Fruit fly (Drosophila melanogaster) whole organism, embryonic: Measurements from ENCODE around the gene CG34041.

Experiments used
- Atf6 ChIP-seq: fragments of 200-800 bp; sonication (Bioruptor generic); IDR thresholded peaks from 2 replicates; pipeline ENCODE4 v1.3.6; 2022; ENCODE audit warnings: missing biosample characterization, missing genetic modification characterization
- BtbVII ChIP-seq: fragments of 200-800 bp; sonication (Bioruptor generic); optimal IDR thresholded peaks from 3 replicates; lab custom pipeline; 2017; ENCODE audit warnings: missing biosample characterization, mild to moderate bottlenecking, missing genetic modification characterization
- Bteb2 ChIP-seq: fragments of 200-800 bp; sonication (Bioruptor generic); optimal IDR thresholded peaks from 2 replicates; lab custom pipeline; 2016; ENCODE audit warnings: missing biosample characterization, missing genetic modification characterization
- CG10209 ChIP-seq: fragments of 200-800 bp; sonication (Bioruptor generic); optimal IDR thresholded peaks from 3 replicates; lab custom pipeline; 2017; ENCODE audit warnings: missing biosample characterization, mild to moderate bottlenecking, missing genetic modification characterization, missing genetic modification reagents
- CG1024 ChIP-seq: fragments of 200-800 bp; sonication (Bioruptor generic); IDR thresholded peaks from 2 replicates; pipeline ENCODE4 v1.3.6; 2022; ENCODE audit warnings: missing biosample characterization, missing genetic modification characterization
- CG12744 ChIP-seq: fragments of 200-800 bp; sonication (Bioruptor generic); optimal IDR thresholded peaks from 2 replicates; lab custom pipeline; 2016; ENCODE audit warnings: missing biosample characterization, missing genetic modification characterization
- CG14441 ChIP-seq: fragments of 200-800 bp; sonication (Bioruptor generic); IDR thresholded peaks from 2 replicates; pipeline ENCODE4 v1.3.6; 2022; ENCODE audit warnings: missing biosample characterization, missing genetic modification characterization
- CG16815 ChIP-seq: fragments of 200-800 bp; sonication (Bioruptor generic); optimal IDR thresholded peaks from 3 replicates; lab custom pipeline; 2017; ENCODE audit warnings: missing biosample characterization, mild to moderate bottlenecking, missing genetic modification characterization
- CG17328 ChIP-seq: fragments of 200-800 bp; sonication (Bioruptor generic); IDR thresholded peaks from 2 replicates; pipeline ENCODE4 v1.3.6; 2022; ENCODE audit warnings: missing biosample characterization, missing genetic modification characterization
- CG34422 ChIP-seq: fragments of 200-800 bp; sonication (Bioruptor generic); IDR thresholded peaks from 3 replicates; pipeline ENCODE4 v1.3.6; 2022; ENCODE audit warnings: missing biosample characterization, missing genetic modification characterization
- CG4820 ChIP-seq: fragments of 200-800 bp; sonication (Bioruptor generic); optimal IDR thresholded peaks from 3 replicates; lab custom pipeline; 2016; ENCODE audit warnings: missing biosample characterization, missing genetic modification characterization
- CG5953 ChIP-seq: fragments of 200-800 bp; sonication (Bioruptor generic); IDR thresholded peaks from 2 replicates; pipeline ENCODE4 v1.3.6; 2022; ENCODE audit warnings: missing biosample characterization, missing genetic modification characterization
- CG6765 ChIP-seq: fragments of 200-800 bp; sonication (Bioruptor generic); optimal IDR thresholded peaks from 3 replicates; lab custom pipeline; 2017; ENCODE audit warnings: missing biosample characterization, mild to moderate bottlenecking, missing genetic modification characterization
- CG7271 ChIP-seq: fragments of 200-800 bp; sonication (Bioruptor generic); optimal IDR thresholded peaks from 2 replicates; lab custom pipeline; 2018; ENCODE audit warnings: missing biosample characterization, mild to moderate bottlenecking, missing genetic modification characterization, moderate library complexity
- CG7786 ChIP-seq: fragments of 200-800 bp; sonication (Bioruptor generic); optimal IDR thresholded peaks from 2 replicates; lab custom pipeline; 2016; ENCODE audit warnings: missing biosample characterization, missing genetic modification characterization
- CG9215 ChIP-seq: fragments of 200-800 bp; sonication (Bioruptor generic); IDR thresholded peaks from 2 replicates; pipeline ENCODE4 v1.3.6; 2022; ENCODE audit warnings: missing biosample characterization, missing genetic modification characterization
- Chrac-16 ChIP-seq: fragments of 200-800 bp; sonication (Bioruptor generic); optimal IDR thresholded peaks from 3 replicates; lab custom pipeline; 2016; ENCODE audit warnings: missing biosample characterization, missing genetic modification characterization
- Dip3 ChIP-seq: fragments of 200-800 bp; sonication (Bioruptor generic); optimal IDR thresholded peaks from 3 replicates; lab custom pipeline; 2016; ENCODE audit warnings: missing biosample characterization, missing genetic modification characterization
- Doc2 ChIP-seq: fragments of 200-800 bp; sonication (Bioruptor generic); IDR thresholded peaks from 2 replicates; pipeline ENCODE4 v1.3.6; 2022; ENCODE audit warnings: missing biosample characterization, missing genetic modification characterization
- E2f1 ChIP-seq: fragments of 200-800 bp; sonication (Bioruptor generic); IDR thresholded peaks from 2 replicates; pipeline ENCODE4 v1.3.6; 2022; ENCODE audit warnings: missing biosample characterization, missing genetic modification characterization
- Ets65A ChIP-seq: fragments of 200-800 bp; sonication (Bioruptor generic); peaks from one replicate; lab custom pipeline; 2016; ENCODE audit warnings: missing biosample characterization, missing genetic modification characterization
- HHEX ChIP-seq: fragments of 200-800 bp; sonication (Bioruptor generic); optimal IDR thresholded peaks from 3 replicates; lab custom pipeline; 2017; ENCODE audit warnings: missing biosample characterization, mild to moderate bottlenecking, missing genetic modification characterization, missing genetic modification reagents
- Hmx ChIP-seq: fragments of 200-800 bp; sonication (Bioruptor generic); optimal IDR thresholded peaks from 2 replicates; lab custom pipeline; 2016; ENCODE audit warnings: missing biosample characterization, missing genetic modification characterization
- Hr78 ChIP-seq, 2 experiments: fragments of 200-800 bp in 1 of 2; fragments of >200 bp in 1 of 2; sonication (Bioruptor generic) in 1 of 2; optimal IDR thresholded peaks; 2 replicates each; lab custom pipeline; 2017 to 2019; ENCODE audit warnings: missing biosample characterization in 2 of 2, missing genetic modification characterization in 2 of 2, mild to moderate bottlenecking in 1 of 2, moderate library complexity in 1 of 2
- Hsf ChIP-seq: fragments of 200-800 bp; sonication (Bioruptor generic); optimal IDR thresholded peaks from 3 replicates; lab custom pipeline; 2016; ENCODE audit warnings: missing biosample characterization, missing genetic modification characterization
- Myb ChIP-seq: fragments of 200-800 bp; sonication (Bioruptor generic); optimal IDR thresholded peaks from 2 replicates; lab custom pipeline; 2016; ENCODE audit warnings: missing biosample characterization, missing genetic modification characterization
- Pdp1 ChIP-seq, 2 experiments: fragments of 200-800 bp; sonication (Bioruptor generic); optimal IDR thresholded peaks; 3 replicates each; lab custom pipeline; 2016; ENCODE audit warnings: missing biosample characterization in 2 of 2, missing genetic modification characterization in 2 of 2, mild to moderate bottlenecking in 1 of 2, moderate library complexity in 1 of 2
- Rfx ChIP-seq: fragments of 200-800 bp; sonication (Bioruptor generic); IDR thresholded peaks from 2 replicates; pipeline ENCODE4 v1.3.6; 2022; ENCODE audit warnings: missing biosample characterization, missing genetic modification characterization
- Rx ChIP-seq: fragments of 200-800 bp; sonication (Bioruptor generic); IDR thresholded peaks from 2 replicates; pipeline ENCODE4 v1.3.6; 2022; ENCODE audit warnings: missing biosample characterization, missing genetic modification characterization
- Trl ChIP-seq, 3 experiments: fragments of >200 bp in 2 of 3; fragments of 200-800 bp in 1 of 3; sonication (Bioruptor generic) in 1 of 3; optimal IDR thresholded peaks; 2 replicates in 1 of 3; 3 replicates in 2 of 3; lab custom pipeline; 2016 to 2017; ENCODE audit warnings: missing biosample characterization in 1 of 3, missing genetic modification characterization in 1 of 3
- ash1 ChIP-seq: fragments of 200-800 bp; sonication (Bioruptor generic); optimal IDR thresholded peaks from 2 replicates; lab custom pipeline; 2018; ENCODE audit warnings: missing biosample characterization, mild to moderate bottlenecking, missing genetic modification characterization
- bcd ChIP-seq: fragments of 200-800 bp; sonication (Bioruptor generic); optimal IDR thresholded peaks from 2 replicates; lab custom pipeline; 2017; ENCODE audit warnings: missing biosample characterization, mild to moderate bottlenecking, missing genetic modification characterization
- chn ChIP-seq: fragments of 200-800 bp; sonication (Bioruptor generic); optimal IDR thresholded peaks from 2 replicates; lab custom pipeline; 2016; ENCODE audit warnings: missing biosample characterization, missing genetic modification characterization
- ewg ChIP-seq: fragments of 200-800 bp; sonication (Bioruptor generic); optimal IDR thresholded peaks from 3 replicates; lab custom pipeline; 2017; ENCODE audit warnings: mild to moderate bottlenecking, missing biosample characterization, missing genetic modification reagents, missing genetic modification characterization
- fd96Cb ChIP-seq: fragments of 200-800 bp; sonication (Bioruptor generic); optimal IDR thresholded peaks from 2 replicates; lab custom pipeline; 2018; ENCODE audit warnings: missing biosample characterization, mild to moderate bottlenecking, missing genetic modification characterization, moderate library complexity
- gem ChIP-seq: fragments of 200-800 bp; sonication (Bioruptor generic); optimal IDR thresholded peaks from 2 replicates; lab custom pipeline; 2019; ENCODE audit warnings: missing biosample characterization, mild to moderate bottlenecking, missing genetic modification characterization, moderate library complexity
- her ChIP-seq: fragments of 200-800 bp; sonication (Bioruptor generic); optimal IDR thresholded peaks from 2 replicates; lab custom pipeline; 2016; ENCODE audit warnings: missing biosample characterization, missing genetic modification characterization
- ind ChIP-seq: fragments of 200-800 bp; sonication (Bioruptor generic); optimal IDR thresholded peaks from 3 replicates; lab custom pipeline; 2016; ENCODE audit warnings: missing biosample characterization, missing genetic modification characterization
- jing ChIP-seq: fragments of 200-800 bp; sonication (Bioruptor generic); optimal IDR thresholded peaks from 2 replicates; lab custom pipeline; 2018; ENCODE audit warnings: missing biosample characterization, mild to moderate bottlenecking, missing genetic modification characterization
- jumu ChIP-seq: fragments of 200-800 bp; sonication (Bioruptor generic); optimal IDR thresholded peaks from 3 replicates; lab custom pipeline; 2016; ENCODE audit warnings: missing biosample characterization, missing genetic modification characterization
- lmd ChIP-seq: fragments of 200-800 bp; sonication (Bioruptor generic); IDR thresholded peaks from 2 replicates; pipeline ENCODE4 v1.3.6; 2022; ENCODE audit warnings: missing biosample characterization, missing genetic modification characterization
- lov ChIP-seq, 2 experiments: fragments of 200-800 bp in 1 of 2; fragments of >200 bp in 1 of 2; sonication (Bioruptor generic) in 1 of 2; IDR thresholded peaks in 1 of 2; optimal IDR thresholded peaks in 1 of 2; 2 replicates in 1 of 2; 3 replicates in 1 of 2; pipeline versions ENCODE4 v1.3.6 to Lab custom; 2017 to 2022; ENCODE audit warnings: missing biosample characterization in 1 of 2, missing genetic modification characterization in 1 of 2
- nmo ChIP-seq: fragments of 200-800 bp; sonication (Bioruptor generic); optimal IDR thresholded peaks from 2 replicates; lab custom pipeline; 2018; ENCODE audit warnings: missing biosample characterization, mild to moderate bottlenecking, missing genetic modification characterization, moderate library complexity
- org-1 ChIP-seq: fragments of 200-800 bp; sonication (Bioruptor generic); optimal IDR thresholded peaks from 2 replicates; lab custom pipeline; 2017; ENCODE audit warnings: missing biosample characterization, missing genetic modification characterization
- sens ChIP-seq: fragments of 200-800 bp; sonication (Bioruptor generic); peaks from one replicate; lab custom pipeline; 2016; ENCODE audit warnings: missing biosample characterization, missing genetic modification characterization
- sisA ChIP-seq: fragments of 200-800 bp; sonication (Bioruptor generic); IDR thresholded peaks from 2 replicates; pipeline ENCODE4 v1.3.6; 2022; ENCODE audit warnings: missing biosample characterization, missing genetic modification characterization
- slbo ChIP-seq: fragments of 200-800 bp; sonication (Bioruptor generic); IDR thresholded peaks from 2 replicates; pipeline ENCODE4 v1.3.6; 2022; ENCODE audit warnings: missing biosample characterization, missing genetic modification characterization
- sob ChIP-seq: fragments of 200-800 bp; sonication (Bioruptor generic); IDR thresholded peaks from 2 replicates; pipeline ENCODE4 v1.3.6; 2022; ENCODE audit warnings: missing biosample characterization, missing genetic modification characterization
- stwl ChIP-seq: fragments of 200-800 bp; sonication (Bioruptor generic); optimal IDR thresholded peaks from 3 replicates; lab custom pipeline; 2018; ENCODE audit warnings: missing biosample characterization, mild to moderate bottlenecking, missing genetic modification characterization, moderate library complexity
- zen ChIP-seq: fragments of 200-800 bp; sonication (Bioruptor generic); optimal IDR thresholded peaks from 3 replicates; lab custom pipeline; 2018; ENCODE audit warnings: missing biosample characterization, mild to moderate bottlenecking, missing genetic modification characterization, moderate library complexity

CG34041 gene

DNA sequence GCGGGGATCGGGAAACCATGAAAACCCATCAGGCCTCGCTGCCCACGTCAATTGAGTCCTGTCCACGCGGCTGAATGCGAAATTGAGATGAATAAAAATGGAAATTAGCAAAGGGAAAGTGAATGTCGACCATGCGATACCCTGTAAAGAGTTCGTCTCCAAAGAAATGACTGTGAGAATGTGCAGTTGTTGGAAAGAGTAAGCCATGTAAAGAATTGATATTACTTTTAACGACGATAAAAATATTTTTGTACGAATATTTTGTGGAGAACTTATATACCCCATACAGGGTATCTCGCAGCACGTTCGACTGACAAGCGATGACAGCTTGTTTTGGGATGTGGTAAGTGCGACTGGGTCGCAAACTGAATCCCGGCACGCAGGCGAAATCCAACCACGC lies 6.6 kb upstream of the CG34041 start (continued):
- TF ChIP-seq CG10209 (GFP tag; lab: Kevin White, UChicago) (peak; percentile 28), Hr78 (GFP tag; optimal IDR thresholded peaks at IDR 0.05; lab: Kevin White, UChicago) (no peak), CG6765 (GFP tag; lab: Kevin White, UChicago) (no peak), org-1 (no peak), jumu (GFP tag; lab: Kevin White, UChicago) (peak; percentile 11), Dip3 (GFP tag; lab: Kevin White, UChicago) (peak; percentile 7), zen (tag; lab: Kevin White, UChicago) (peak; percentile 77), lov (optimal IDR thresholded peaks at IDR 0.05; lab: Kevin White, UChicago) (no peak), lov (GFP tag; IDR thresholded peaks at IDR 0.05; lab: Robert Waterston, UW) (peak; percentile 57; the same call in 1 of the 3 replicates), CG16815 (GFP tag; lab: Kevin White, UChicago) (peak; percentile 4), CG12744 (GFP tag; lab: Kevin White, UChicago) (no peak), Atf6 (GFP tag; lab: Robert Waterston, UW) (no peak), CG7271 (tag; lab: Kevin White, UChicago) (peak; percentile 31), bcd (GFP tag; lab: Kevin White, UChicago) (peak; percentile 14), ewg (GFP tag; lab: Kevin White, UChicago) (peak; percentile 9), CG34422 (GFP tag; lab: Robert Waterston, UW) (0 out of 3 replicates have a peak, but pooled peaks have one; percentile 23), E2f1 (GFP tag; lab: Robert Waterston, UW) (0 out of 2 replicates have a peak, but pooled peaks have one; percentile 16), CG9215 (GFP tag; lab: Robert Waterston, UW) (peak; percentile 12; the same call in 1 of the 2 replicates), chn (peak; percentile 18), ash1 (GFP tag; lab: Kevin White, UChicago) (no peak), Hmx (GFP tag; lab: Kevin White, UChicago) (no peak), jing (GFP tag; lab: Kevin White, UChicago) (peak; percentile 21), CG4820 (GFP tag; lab: Kevin White, UChicago) (peak; percentile 33), sob (GFP tag; lab: Robert Waterston, UW) (peak; percentile 65; the same call in 1 of the 2 replicates), Myb (peak; percentile 1), her (no peak), HHEX (GFP tag; lab: Kevin White, UChicago) (peak; percentile 10), sisA (peak; percentile 50), nmo (GFP tag; lab: Kevin White, UChicago) (peak; percentile 42), stwl (tag; lab: Kevin White, UChicago) (no peak), CG14441 (GFP tag; lab: Robert Waterston, UW) (peak; percentile 35; the same call in 1 of the 2 replicates), Doc2 (GFP tag; lab: Robert Waterston, UW) (no peak), Chrac-16 (GFP tag; lab: Kevin White, UChicago) (peak; percentile 15), BtbVII (GFP tag; lab: Kevin White, UChicago) (no peak), gem (tag; lab: Kevin White, UChicago) (peak; percentile 59), ind (peak; percentile 3), Bteb2 (GFP tag; lab: Kevin White, UChicago) (peak; percentile 10), Pdp1 (GFP tag; optimal IDR thresholded peaks at IDR 0.05; lab: Kevin White, UChicago) (peak in 1 of 2 experiments; percentile 31), Hsf (peak; percentile 47), slbo (GFP tag; lab: Robert Waterston, UW) (peak; percentile 44; the same call in 1 of the 2 replicates), sens (GFP tag; lab: Kevin White, UChicago) (peak; percentile 88), Rfx (peak; percentile 45), CG17328 (GFP tag; lab: Robert Waterston, UW) (peak; percentile 58), Trl (optimal IDR thresholded peaks at IDR 0.05; lab: Kevin White, UChicago) (no peak), Trl (GFP tag; optimal IDR thresholded peaks at IDR 0.05; lab: Kevin White, UChicago) (peak; percentile 26), CG1024 (0 out of 2 replicates have a peak, but pooled peaks have one; percentile 9), CG7786 (GFP tag; lab: Kevin White, UChicago) (peak; percentile 26), Ets65A (GFP tag; lab: Kevin White, UChicago) (peak; percentile 93), Rx (GFP tag; lab: Robert Waterston, UW) (peak; percentile 45), lmd (peak; percentile 43; the same call in 1 of the 2 replicates), CG5953 (GFP tag; lab: Robert Waterston, UW) (no peak), fd96Cb (tag; lab: Kevin White, UChicago) (peak; percentile 26)
